Worm (Caenorhabditis elegans) whole organism, young adult: Measurements from ENCODE around the gene ZK354.8.
A peak's percentile ranks its signal among the peaks of the same experiment; 100 is the strongest.
"Not testable (repeated sequence)": the region's sequence is repeated elsewhere in the genome, so short reads cannot be mapped to it uniquely, and the experiment has no call there.

Experiments
- B0019.2 ChIP-seq: fragments of 200-800 bp; sonication (Bioruptor generic); conservative IDR thresholded peaks from 2 replicates; pipeline ENCODE4 v1.3.6; 2022; ENCODE audit warnings: missing genetic modification reagents, missing genetic modification characterization, missing compliant biosample characterization
- B0261.1 ChIP-seq: sonication (generic microtip); optimal IDR thresholded peaks from 2 replicates; lab custom pipeline; 2016; ENCODE audit warnings: mild to moderate bottlenecking, missing genetic modification characterization, moderate library complexity, missing compliant biosample characterization
- F22D6.2 ChIP-seq: sonication (generic microtip); optimal IDR thresholded peaks from 2 replicates; lab custom pipeline; 2016; ENCODE audit warnings: mild to moderate bottlenecking, missing genetic modification characterization, missing compliant biosample characterization
- F39B2.1 ChIP-seq: fragments of 200-800 bp; sonication (Bioruptor generic); IDR thresholded peaks from 2 replicates; pipeline ENCODE4 v1.3.6; 2022; ENCODE audit warnings: missing genetic modification reagents, missing genetic modification characterization, missing compliant biosample characterization
- F57A8.1 ChIP-seq: fragments of 200-800 bp; sonication (Bioruptor generic); optimal IDR thresholded peaks from 2 replicates; lab custom pipeline; 2018; ENCODE audit warnings: mild to moderate bottlenecking, missing genetic modification characterization, moderate library complexity, missing compliant biosample characterization
- T26A5.8 ChIP-seq: sonication (generic microtip); optimal IDR thresholded peaks from 2 replicates; lab custom pipeline; 2016; ENCODE audit warnings: missing genetic modification characterization, missing compliant biosample characterization
- ama-1 ChIP-seq, 3 experiments: fragments of 150-350 bp in 1 of 3; sonication (generic microtip) in 2 of 3; optimal IDR thresholded peaks; 2 replicates each; lab custom pipeline; 2014 to 2018; ENCODE audit warnings: missing biosample characterization in 2 of 3, missing genetic modification characterization in 2 of 3, missing genetic modification reagents in 2 of 3
- athp-1 ChIP-seq: sonication (generic microtip); optimal IDR thresholded peaks from 2 replicates; lab custom pipeline; 2017; ENCODE audit warnings: mild to moderate bottlenecking, missing genetic modification characterization, missing compliant biosample characterization
- bed-1 ChIP-seq: fragments of 200-800 bp; sonication (Bioruptor generic); IDR thresholded peaks from 2 replicates; pipeline ENCODE4 v1.3.6; 2022; ENCODE audit warnings: missing genetic modification reagents, missing genetic modification characterization, missing compliant biosample characterization
- bed-2 ChIP-seq: fragments of 200-800 bp; sonication (Bioruptor generic); IDR thresholded peaks from 2 replicates; pipeline ENCODE4 v1.3.6; 2022; ENCODE audit warnings: missing genetic modification reagents, missing genetic modification characterization, missing compliant biosample characterization
- ceh-91 ChIP-seq: fragments of 200-800 bp; sonication (Bioruptor generic); IDR thresholded peaks from 2 replicates; pipeline ENCODE4 v1.3.6; 2022; ENCODE audit warnings: missing genetic modification reagents, missing genetic modification characterization, missing compliant biosample characterization
- dpl-1 ChIP-seq: fragments of 150-350 bp; optimal IDR thresholded peaks from 2 replicates; lab custom pipeline; 2014; ENCODE audit warnings: missing biosample characterization, missing genetic modification reagents, missing genetic modification characterization
- efl-1 ChIP-seq: fragments of 150-350 bp; optimal IDR thresholded peaks from 2 replicates; lab custom pipeline; 2014; ENCODE audit warnings: missing biosample characterization, missing genetic modification reagents, missing genetic modification characterization
- lin-40 ChIP-seq: sonication (generic microtip); optimal IDR thresholded peaks from 2 replicates; lab custom pipeline; 2016; ENCODE audit warnings: missing genetic modification characterization, mild to moderate bottlenecking, missing compliant biosample characterization, missing genotype, missing genetic modification reagents
- lsl-1 ChIP-seq: fragments of 200-800 bp; sonication (Bioruptor generic); optimal IDR thresholded peaks from 2 replicates; lab custom pipeline; 2018; ENCODE audit warnings: mild to moderate bottlenecking, missing genetic modification characterization, moderate library complexity, missing compliant biosample characterization
- madf-6 ChIP-seq: fragments of 200-800 bp; sonication (Bioruptor generic); IDR thresholded peaks from 2 replicates; pipeline ENCODE4 v1.3.6; 2022; ENCODE audit warnings: missing genetic modification reagents, missing genetic modification characterization, missing compliant biosample characterization
- mcd-1 ChIP-seq: fragments of 200-800 bp; sonication (Bioruptor generic); IDR thresholded peaks from 2 replicates; pipeline ENCODE4 v1.3.6; 2022; ENCODE audit warnings: missing genetic modification reagents, missing genetic modification characterization, missing compliant biosample characterization
- nfya-1 ChIP-seq: sonication (generic microtip); optimal IDR thresholded peaks from 2 replicates; lab custom pipeline; 2017; ENCODE audit warnings: antibody characterized with exemption, missing compliant biosample characterization, missing genetic modification characterization, borderline replicate concordance; ENCODE audit not compliant: insufficient read depth
- nfya-2 ChIP-seq: fragments of 200-800 bp; sonication (Bioruptor generic); IDR thresholded peaks from 2 replicates; pipeline ENCODE4 v1.3.6; 2022; ENCODE audit warnings: missing genetic modification reagents, missing genetic modification characterization, missing compliant biosample characterization
- nfyb-1 ChIP-seq: fragments of 200-800 bp; sonication (Bioruptor generic); IDR thresholded peaks from 2 replicates; pipeline ENCODE4 v1.3.6; 2022; ENCODE audit warnings: missing genetic modification reagents, missing genetic modification characterization, missing compliant biosample characterization
- nhr-179 ChIP-seq: sonication (generic microtip); optimal IDR thresholded peaks from 2 replicates; lab custom pipeline; 2016; ENCODE audit warnings: mild to moderate bottlenecking, missing genetic modification characterization, missing compliant biosample characterization
- nhr-80 ChIP-seq: sonication (generic microtip); optimal IDR thresholded peaks from 2 replicates; lab custom pipeline; 2016; ENCODE audit warnings: missing genetic modification characterization, missing compliant biosample characterization
- rcor-1 ChIP-seq: fragments of 200-800 bp; sonication (Bioruptor generic); IDR thresholded peaks from 2 replicates; pipeline ENCODE4 v1.3.6; 2022; ENCODE audit warnings: missing genetic modification reagents, missing genetic modification characterization, missing compliant biosample characterization
- rpc-1 ChIP-seq, 2 experiments: fragments of 150-350 bp in 1 of 2; sonication (generic microtip) in 1 of 2; optimal IDR thresholded peaks; 2 replicates each; lab custom pipeline; 2014 to 2018; ENCODE audit warnings: missing biosample characterization in 1 of 2, missing genetic modification characterization in 1 of 2, missing genetic modification reagents in 1 of 2, missing genotype in 1 of 2
- snpc-3.4 ChIP-seq: sonication (generic microtip); optimal IDR thresholded peaks from 2 replicates; lab custom pipeline; 2017; ENCODE audit warnings: missing genetic modification characterization, mild to moderate bottlenecking, missing compliant biosample characterization, antibody characterized with exemption, moderate library complexity, missing genotype, missing genetic modification reagents
- snpc-4 ChIP-seq, 5 experiments: fragments of 150-350 bp in 1 of 5; sonication (generic microtip) in 4 of 5; optimal IDR thresholded peaks; 2 replicates each; lab custom pipeline; 2014 to 2018; ENCODE audit warnings: missing genetic modification characterization in 5 of 5, missing biosample characterization in 3 of 5, antibody characterized with exemption in 2 of 5, mild to moderate bottlenecking in 2 of 5, missing compliant biosample characterization in 2 of 5, missing genotype in 2 of 5, moderate library complexity in 2 of 5, missing genetic modification reagents in 1 of 5
- tbp1 ChIP-seq: fragments of 200-800 bp; sonication (Bioruptor generic); optimal IDR thresholded peaks from 2 replicates; lab custom pipeline; 2018; ENCODE audit warnings: mild to moderate bottlenecking, missing genetic modification characterization, missing compliant biosample characterization
- xnd-1 ChIP-seq: sonication (generic microtip); optimal IDR thresholded peaks from 2 replicates; lab custom pipeline; 2016; ENCODE audit warnings: missing genotype, missing genetic modification reagents, missing genetic modification characterization, missing compliant biosample characterization
- zfh-2 ChIP-seq: fragments of 200-800 bp; sonication (Bioruptor generic); conservative IDR thresholded peaks from 2 replicates; pipeline ENCODE4 v1.3.6; 2022; ENCODE audit warnings: missing genetic modification reagents, missing genetic modification characterization, missing compliant biosample characterization
- zim-3 ChIP-seq: sonication (generic microtip); optimal IDR thresholded peaks from 2 replicates; lab custom pipeline; 2017; ENCODE audit warnings: mild to moderate bottlenecking, missing genetic modification characterization, moderate library complexity, missing compliant biosample characterization
- ztf-18 ChIP-seq: sonication (generic microtip); optimal IDR thresholded peaks from 2 replicates; lab custom pipeline; 2016; ENCODE audit warnings: missing genotype, mild to moderate bottlenecking, missing genetic modification characterization, missing compliant biosample characterization
- ztf-25 ChIP-seq: fragments of 200-800 bp; sonication (Bioruptor generic); IDR thresholded peaks from 2 replicates; pipeline ENCODE4 v1.3.6; 2022; ENCODE audit warnings: missing genetic modification reagents, missing genetic modification characterization, missing compliant biosample characterization

Gene ZK354.8

ce11 chrIV:5306040-5306439 is at the start of gene ZK354.8:
Gene ZK354.8, minus strand, starts transcription at chrIV:5306140.
- TF ChIP-seq zfh-2: no peak
- no peak for TF ChIP-seq F22D6.2
- TF ChIP-seq F39B2.1 (GFP tag; lab: Robert Waterston, UW): no peak
- TF ChIP-seq nhr-179 (tag; lab: Kevin White, UChicago): no peak
- TF ChIP-seq ceh-91 (GFP tag; lab: Robert Waterston, UW): no peak
- TF ChIP-seq nfya-2 (GFP tag; lab: Robert Waterston, UW): no peak
- no peak for TF ChIP-seq snpc-3.4
- TF ChIP-seq rcor-1 (GFP tag; lab: Robert Waterston, UW): no peak
- TF ChIP-seq bed-2: no peak
- no peak for TF ChIP-seq athp-1 (tag; lab: Kevin White, UChicago)

ce11 chrIV:5354564-5354963 is 48.6 kb upstream of the ZK354.8 start:
- TF ChIP-seq madf-6 (no peak), zim-3 (tag; lab: Kevin White, UChicago) (no peak), nfya-1 (tag; lab: Kevin White, UChicago) (no peak), B0019.2 (GFP tag; lab: Robert Waterston, UW) (no peak), lin-40 (no peak), nfyb-1 (no peak), T26A5.8 (tag; lab: Kevin White, UChicago) (no peak), ztf-18 (tag; lab: Kevin White, UChicago) (no peak), bed-1 (no peak)

ce11 chrIV:5354124-5354523 is 48.2 kb upstream of the ZK354.8 start, which contains the start of gene Y4C6B.1:
Gene Y4C6B.1, plus strand, starts transcription at chrIV:5354488.
- TF ChIP-seq mcd-1 (peak; percentile 69), zfh-2 (no peak), dpl-1 (GFP tag; lab: Kevin White, UChicago) (peak; percentile 8), ztf-25 (GFP tag; lab: Robert Waterston, UW) (no peak), snpc-3.4 (peak; percentile 10), tbp1 (GFP tag; lab: Kevin White, UChicago) (peak; percentile 24), xnd-1 (tag; lab: Kevin White, UChicago) (no peak), efl-1 (peak; percentile 61), lsl-1 (GFP tag; lab: Kevin White, UChicago) (peak; percentile 56), snpc-4 (GFP tag; optimal IDR thresholded peaks at IDR 0.05; lab: Kevin White, UChicago) (no peak), snpc-4 (tag; optimal IDR thresholded peaks at IDR 0.05; lab: Kevin White, UChicago) (peak in 3 of 4 experiments; percentile 59 to 80 (median 72))

- no peak for TF ChIP-seq ama-1 (optimal IDR thresholded peaks at IDR 0.05; lab: Kevin White, UChicago)
- TF ChIP-seq ama-1 (GFP tag; optimal IDR thresholded peaks at IDR 0.05; lab: Kevin White, UChicago): no peak
- TF ChIP-seq nfya-1 (tag; lab: Kevin White, UChicago): no peak
- no peak for TF ChIP-seq F57A8.1
- TF ChIP-seq, all 124 proteins: peak for 0
Observed at ce11 chrIV:5353364-5353763, 47.4 kb upstream of the ZK354.8 start, which contains the start of gene Y4C6B.7. Gene Y4C6B.7, minus strand, starts transcription at chrIV:5353464.

ce11 chrIV:5350480-5351193 is 44.7 kb upstream of the ZK354.8 start, which contains the start of gene gba-4:
Gene gba-4, minus strand, starts transcription at chrIV:5350897.
- TF ChIP-seq nhr-80 (tag; lab: Kevin White, UChicago) (peak; percentile 72), snpc-4 (tag; optimal IDR thresholded peaks at IDR 0.05; lab: Kevin White, UChicago) (peak in 1 of 4 experiments; percentile 35), rpc-1 (tag; optimal IDR thresholded peaks at IDR 0.05; lab: Kevin White, UChicago) (peak; percentile 42), tbp1 (GFP tag; lab: Kevin White, UChicago) (peak; percentile 75), B0261.1 (peak; percentile 51)
- TF ChIP-seq snpc-4 (GFP tag; optimal IDR thresholded peaks at IDR 0.05; lab: Kevin White, UChicago); rpc-1 (optimal IDR thresholded peaks at IDR 0.05; lab: Kevin White, UChicago): not testable (repeated sequence)
